Fruit fly (Drosophila melanogaster): ENCODE results near the gene unc-13.
A peak's percentile ranks its signal among the peaks of the same experiment; 100 is the strongest.
"Not testable (repeated sequence)": the region's sequence is repeated elsewhere in the genome, so short reads cannot be mapped to it uniquely, and the experiment has no call there.

Gene unc-13

dm6 chr4:912231-912630 lies at the start of gene unc-13:
TSS of gene unc-13 (minus strand) at chr4:912331.
- TF ChIP-seq CG3032 (tag; optimal IDR thresholded peaks at IDR 0.05); CG6808 (GFP tag; optimal IDR thresholded peaks at IDR 0.05); CG15336 (GFP tag; IDR thresholded peaks at IDR 0.05): not testable (repeated sequence)

dm6 chr4:961045-961576 lies 49.0 kb upstream of the unc-13 start:
- TF ChIP-seq vri (GFP tag; optimal IDR thresholded peaks at IDR 0.05), result no peak
- no peak for TF ChIP-seq CG6276 (GFP tag; optimal IDR thresholded peaks at IDR 0.05)

dm6 chr4:959921-960536 lies 47.9 kb upstream of the unc-13 start:
- TF ChIP-seq Ets96B (tag; optimal IDR thresholded peaks at IDR 0.05), result no peak

dm6 chr4:959110-959920 lies 47.2 kb upstream of the unc-13 start:
- TF ChIP-seq CG3919 (GFP tag; optimal IDR thresholded peaks at IDR 0.05) (no peak), ss (GFP tag; optimal IDR thresholded peaks at IDR 0.05) (peak in 1 of 2 experiments; percentile 13), Ets21C (GFP tag; optimal IDR thresholded peaks at IDR 0.05) (no peak), CG9139 (GFP tag; optimal IDR thresholded peaks at IDR 0.05) (no peak), Eip78C (GFP tag) (peak; percentile 23), CG34406 (GFP tag; optimal IDR thresholded peaks at IDR 0.05) (no peak), CG32006 (GFP tag; optimal IDR thresholded peaks at IDR 0.05) (no peak), CG11902 (GFP tag; optimal IDR thresholded peaks at IDR 0.05) (no peak), dsx (GFP tag; optimal IDR thresholded peaks at IDR 0.05; ENCODE audit: poor library complexity, severe bottlenecking) (peak; percentile 45), CG10631 (GFP tag; optimal IDR thresholded peaks at IDR 0.05) (no peak), CG8632 (GFP tag; optimal IDR thresholded peaks at IDR 0.05) (no peak)

dm6 chr4:958093-958649 lies 46.0 kb upstream of the unc-13 start, which contains the start of gene 4E-T:
TSS of gene 4E-T (minus strand) at chr4:958392.
- no peak for TF ChIP-seq CG1621 (tag; optimal IDR thresholded peaks at IDR 0.05)
- TF ChIP-seq CG3032 (tag; optimal IDR thresholded peaks at IDR 0.05), result no peak
- no peak for TF ChIP-seq CG6163 (GFP tag; IDR thresholded peaks at IDR 0.05)
- TF ChIP-seq spab (GFP tag; optimal IDR thresholded peaks at IDR 0.05), result no peak
- no peak for TF ChIP-seq CG6792 (GFP tag; optimal IDR thresholded peaks at IDR 0.05)
- TF ChIP-seq acj6 (GFP tag; optimal IDR thresholded peaks at IDR 0.05), result no peak
- TF ChIP-seq CG8319 (GFP tag; optimal IDR thresholded peaks at IDR 0.05), result no peak
- TF ChIP-seq dsx (GFP tag; optimal IDR thresholded peaks at IDR 0.05; ENCODE audit: poor library complexity, severe bottlenecking), result peak; percentile 10
- peak; percentile 3 for TF ChIP-seq Sox14 (GFP tag; optimal IDR thresholded peaks at IDR 0.05)

dm6 chr4:949313-949712 lies 37.2 kb upstream of the unc-13 start:
- TF ChIP-seq CG8632 (GFP tag; optimal IDR thresholded peaks at IDR 0.05) (no peak), CG6276 (GFP tag; optimal IDR thresholded peaks at IDR 0.05) (no peak), vri (GFP tag; optimal IDR thresholded peaks at IDR 0.05) (no peak), CG8119 (GFP tag; IDR thresholded peaks at IDR 0.05) (no peak), Sox14 (GFP tag; optimal IDR thresholded peaks at IDR 0.05) (no peak), CG6854 (GFP tag; optimal IDR thresholded peaks at IDR 0.05) (no peak), CG15336 (GFP tag; IDR thresholded peaks at IDR 0.05) (no peak), Eip93F (GFP tag; optimal IDR thresholded peaks at IDR 0.05) (no peak), Lpt (GFP tag; optimal IDR thresholded peaks at IDR 0.05) (no peak)

Data from whole organism, prepupa.